Fruit fly (Drosophila melanogaster) whole organism, adult: ENCODE data around the gene Hnf4.

Source experiments
- Mnt ChIP-seq: fragments of 200-800 bp; sonication (Bioruptor generic); optimal IDR thresholded peaks from 2 replicates; lab custom pipeline; 2016; ENCODE audit warnings: missing biosample characterization, mild to moderate bottlenecking, missing genetic modification characterization
- bab1 ChIP-seq: fragments of 200-800 bp; sonication (Bioruptor generic); optimal IDR thresholded peaks from 3 replicates; lab custom pipeline; 2019; ENCODE audit warnings: missing biosample characterization, mild to moderate bottlenecking, missing genetic modification characterization, moderate library complexity
- ovo ChIP-seq: fragments of 200-800 bp; sonication (Bioruptor generic); optimal IDR thresholded peaks from 2 replicates; lab custom pipeline; 2016; ENCODE audit warnings: missing biosample characterization, missing genetic modification characterization

DNA sequence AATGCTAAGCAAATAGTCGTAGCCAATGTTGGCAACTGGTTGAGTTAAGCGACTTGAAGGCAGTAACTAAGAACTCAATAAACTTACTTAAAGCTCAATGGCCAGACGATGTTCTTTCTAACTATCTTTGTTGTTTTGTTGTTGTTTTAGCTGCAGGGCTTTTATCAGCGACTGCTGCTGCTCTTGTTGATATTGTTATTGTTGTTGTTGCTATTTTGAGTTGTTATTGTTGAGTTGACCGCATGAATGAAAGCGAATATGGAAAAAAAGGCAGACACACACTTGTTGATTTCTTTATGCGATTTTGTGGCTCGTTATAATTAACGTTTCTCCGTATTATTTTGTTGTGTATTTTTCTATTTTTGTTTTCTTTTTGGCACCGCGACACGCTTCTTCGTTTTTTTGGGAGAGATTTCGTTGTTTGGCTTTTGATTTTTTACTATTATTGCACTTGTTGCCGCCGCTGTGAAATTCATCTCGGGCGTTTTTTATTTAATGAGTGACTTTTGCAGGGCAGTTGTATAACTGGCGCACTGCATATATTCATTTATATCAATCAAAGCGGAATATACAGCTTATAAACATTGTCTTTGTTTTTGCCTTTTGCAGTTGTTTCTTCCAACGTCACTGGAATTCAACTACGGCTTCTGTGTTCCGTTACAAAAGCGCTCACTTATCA, 873 bp downstream of the Hnf4 start:
- TF ChIP-seq Mnt (GFP tag; lab: Kevin White, UChicago) (no peak), ovo (GFP tag; lab: Kevin White, UChicago) (no peak), bab1 (GFP tag; lab: Kevin White, UChicago) (no peak)
